Fruit fly (Drosophila melanogaster) whole organism, embryonic: ENCODE measurements around the gene Datp.

ENCODE experiments used
- Aef1 ChIP-seq: fragments of 200-800 bp; sonication (Bioruptor generic); IDR thresholded peaks from 3 replicates; pipeline ENCODE4 v1.3.6; 2022; ENCODE audit warnings: missing biosample characterization, missing genetic modification characterization
- Asciz ChIP-seq: fragments of 200-800 bp; sonication (Bioruptor generic); optimal IDR thresholded peaks from 2 replicates; lab custom pipeline; 2017; ENCODE audit warnings: missing biosample characterization, mild to moderate bottlenecking, missing genetic modification characterization, missing genetic modification reagents
- C15 ChIP-seq: fragments of 200-800 bp; sonication (Bioruptor generic); IDR thresholded peaks from 3 replicates; pipeline ENCODE4 v1.3.6; 2022; ENCODE audit warnings: missing biosample characterization, missing genetic modification characterization
- CG10543 ChIP-seq: fragments of 200-800 bp; sonication (Bioruptor generic); optimal IDR thresholded peaks from 3 replicates; lab custom pipeline; 2017; ENCODE audit warnings: missing biosample characterization, mild to moderate bottlenecking, missing genetic modification characterization, moderate library complexity
- CG12391 ChIP-seq: fragments of 200-800 bp; sonication (Bioruptor generic); optimal IDR thresholded peaks from 3 replicates; lab custom pipeline; 2018; ENCODE audit warnings: missing biosample characterization, mild to moderate bottlenecking, missing genetic modification characterization, moderate library complexity
- CG12659 ChIP-seq: fragments of 200-800 bp; sonication (Bioruptor generic); optimal IDR thresholded peaks from 3 replicates; lab custom pipeline; 2017; ENCODE audit warnings: mild to moderate bottlenecking, missing biosample characterization, missing genetic modification reagents, missing genetic modification characterization
- CG13123 ChIP-seq: fragments of 200-800 bp; sonication (Bioruptor generic); optimal IDR thresholded peaks from 2 replicates; lab custom pipeline; 2016; ENCODE audit warnings: missing biosample characterization, missing genetic modification characterization
- CG13287 ChIP-seq: fragments of 200-800 bp; sonication (Bioruptor generic); IDR thresholded peaks from 2 replicates; pipeline ENCODE4 v1.3.6; 2022; ENCODE audit warnings: missing biosample characterization, missing genetic modification characterization; ENCODE audit not compliant: partially characterized antibody
- CG14050 ChIP-seq: fragments of 200-800 bp; sonication (Bioruptor generic); IDR thresholded peaks from 3 replicates; pipeline ENCODE4 v1.3.6; 2022; ENCODE audit warnings: missing biosample characterization, missing genetic modification characterization
- CG14667 ChIP-seq: fragments of 200-800 bp; sonication (Bioruptor generic); IDR thresholded peaks from 2 replicates; pipeline ENCODE4 v1.3.6; 2022; ENCODE audit warnings: missing biosample characterization, missing genetic modification characterization
- CG15514 ChIP-seq: fragments of 200-800 bp; sonication (Bioruptor generic); optimal IDR thresholded peaks from 3 replicates; lab custom pipeline; 2017; ENCODE audit warnings: missing biosample characterization, missing genetic modification characterization, mild to moderate bottlenecking, moderate library complexity, missing genetic modification reagents
- CG17359 ChIP-seq: fragments of 200-800 bp; sonication (Bioruptor generic); optimal IDR thresholded peaks from 3 replicates; lab custom pipeline; 2018; ENCODE audit warnings: missing biosample characterization, mild to moderate bottlenecking, missing genetic modification characterization, moderate library complexity
- CG17385 ChIP-seq: fragments of 200-800 bp; sonication (Bioruptor generic); optimal IDR thresholded peaks from 3 replicates; lab custom pipeline; 2018; ENCODE audit warnings: missing biosample characterization, mild to moderate bottlenecking, missing genetic modification characterization
- CG18599 ChIP-seq: fragments of 200-800 bp; sonication (Bioruptor generic); optimal IDR thresholded peaks from 3 replicates; lab custom pipeline; 2017; ENCODE audit warnings: missing biosample characterization, missing genetic modification characterization, mild to moderate bottlenecking, moderate library complexity, missing genetic modification reagents
- CG30431 ChIP-seq: fragments of 200-800 bp; sonication (Bioruptor generic); optimal IDR thresholded peaks from 2 replicates; lab custom pipeline; 2017; ENCODE audit warnings: missing biosample characterization, missing genetic modification characterization
- CG32767 ChIP-seq: fragments of 200-800 bp; sonication (Bioruptor generic); IDR thresholded peaks from 2 replicates; pipeline ENCODE4 v1.3.6; 2022; ENCODE audit warnings: missing biosample characterization, missing genetic modification characterization
- CG3726 ChIP-seq: fragments of 200-800 bp; sonication (Bioruptor generic); IDR thresholded peaks from 3 replicates; pipeline ENCODE4, ENCODE4 v1.3.6; 2022; ENCODE audit warnings: missing biosample characterization, missing genetic modification characterization
- CG3847 ChIP-seq: fragments of 200-800 bp; sonication (Bioruptor generic); IDR thresholded peaks from 2 replicates; pipeline ENCODE4 v1.3.6; 2022; ENCODE audit warnings: missing biosample characterization, missing genetic modification characterization
- CG6689 ChIP-seq: fragments of 200-800 bp; sonication (Bioruptor generic); IDR thresholded peaks from 2 replicates; pipeline ENCODE4 v1.3.6; 2022; ENCODE audit warnings: missing biosample characterization, missing genetic modification characterization
- Chrac-16 ChIP-seq: fragments of 200-800 bp; sonication (Bioruptor generic); optimal IDR thresholded peaks from 3 replicates; lab custom pipeline; 2016; ENCODE audit warnings: missing biosample characterization, missing genetic modification characterization
- Drgx ChIP-seq: fragments of 200-800 bp; sonication (Bioruptor generic); IDR thresholded peaks from 2 replicates; pipeline ENCODE4 v1.3.6; 2022; ENCODE audit warnings: missing biosample characterization, missing genetic modification characterization
- Fer3 ChIP-seq: fragments of 200-800 bp; sonication (Bioruptor generic); optimal IDR thresholded peaks from 2 replicates; lab custom pipeline; 2018; ENCODE audit warnings: missing biosample characterization, mild to moderate bottlenecking, missing genetic modification characterization, moderate library complexity
- H15 ChIP-seq: fragments of 200-800 bp; sonication (Bioruptor generic); IDR thresholded peaks from 3 replicates; pipeline ENCODE4 v1.3.6; 2022; ENCODE audit warnings: missing biosample characterization, missing genetic modification characterization
- HmgD ChIP-seq: fragments of 200-800 bp; sonication (Bioruptor generic); optimal IDR thresholded peaks from 3 replicates; lab custom pipeline; 2016; ENCODE audit warnings: missing biosample characterization, missing genetic modification characterization
- MTF-1 ChIP-seq: fragments of 200-800 bp; sonication (Bioruptor generic); optimal IDR thresholded peaks from 2 replicates; lab custom pipeline; 2018; ENCODE audit warnings: missing biosample characterization, mild to moderate bottlenecking, missing genetic modification characterization, borderline replicate concordance
- Meics ChIP-seq: fragments of 200-800 bp; sonication (Bioruptor generic); optimal IDR thresholded peaks from 2 replicates; lab custom pipeline; 2017; ENCODE audit warnings: missing biosample characterization, mild to moderate bottlenecking, missing genetic modification characterization
- Mes4 ChIP-seq: fragments of 200-800 bp; sonication (Bioruptor generic); optimal IDR thresholded peaks from 2 replicates; lab custom pipeline; 2016; ENCODE audit warnings: missing biosample characterization, missing genetic modification characterization
- Mrtf ChIP-seq: fragments of 200-800 bp; sonication (Bioruptor generic); IDR thresholded peaks from 3 replicates; pipeline ENCODE4 v1.3.6; 2022; ENCODE audit warnings: missing biosample characterization, missing genetic modification characterization
- NFAT ChIP-seq: fragments of 200-800 bp; sonication (Bioruptor generic); IDR thresholded peaks from 2 replicates; pipeline ENCODE4 v1.3.6; 2022; ENCODE audit warnings: missing biosample characterization, missing genetic modification characterization
- Nf-YA ChIP-seq: fragments of 200-800 bp; sonication (Bioruptor generic); IDR thresholded peaks from 2 replicates; pipeline ENCODE4 v1.3.6; 2022; ENCODE audit warnings: missing biosample characterization, missing genetic modification characterization
- Taf1 ChIP-seq: fragments of 200-800 bp; sonication (Bioruptor generic); IDR thresholded peaks from 2 replicates; pipeline ENCODE4 v1.3.6; 2022; ENCODE audit warnings: missing biosample characterization, missing genetic modification characterization
- bcd ChIP-seq: fragments of 200-800 bp; sonication (Bioruptor generic); optimal IDR thresholded peaks from 2 replicates; lab custom pipeline; 2017; ENCODE audit warnings: missing biosample characterization, mild to moderate bottlenecking, missing genetic modification characterization
- cad ChIP-seq: fragments of >200 bp; optimal IDR thresholded peaks from 2 replicates; lab custom pipeline; 2017; ENCODE audit warnings: missing biosample characterization, missing genetic modification characterization
- crc ChIP-seq: fragments of 200-800 bp; sonication (Bioruptor generic); optimal IDR thresholded peaks from 2 replicates; lab custom pipeline; 2016; ENCODE audit warnings: missing biosample characterization, missing genetic modification characterization
- croc ChIP-seq: fragments of 200-800 bp; sonication (Bioruptor generic); conservative IDR thresholded peaks from 3 replicates; pipeline ENCODE4 v1.3.6; 2022; ENCODE audit warnings: missing biosample characterization, missing genetic modification characterization
- da ChIP-seq: fragments of 200-800 bp; sonication (Bioruptor generic); optimal IDR thresholded peaks from 2 replicates; lab custom pipeline; 2016; ENCODE audit warnings: missing biosample characterization, missing genetic modification characterization
- disco-r ChIP-seq: fragments of 200-800 bp; sonication (Bioruptor generic); optimal IDR thresholded peaks from 2 replicates; lab custom pipeline; 2016; ENCODE audit warnings: missing biosample characterization, missing genetic modification characterization
- fru ChIP-seq: fragments of >200 bp; optimal IDR thresholded peaks from 2 replicates; lab custom pipeline; 2017
- hkb ChIP-seq, 2 experiments: fragments of 200-800 bp in 1 of 2; fragments of >200 bp in 1 of 2; sonication (Bioruptor generic) in 1 of 2; IDR thresholded peaks in 1 of 2; optimal IDR thresholded peaks in 1 of 2; 2 replicates each; pipeline versions ENCODE4 v1.3.6 to Lab custom; 2017 to 2022; ENCODE audit warnings: missing biosample characterization in 1 of 2, missing genetic modification characterization in 1 of 2
- knrl ChIP-seq: fragments of 200-800 bp; sonication (Bioruptor generic); IDR thresholded peaks from 3 replicates; pipeline ENCODE4 v1.3.6; 2022; ENCODE audit warnings: missing biosample characterization, missing genetic modification characterization; ENCODE audit not compliant: partially characterized antibody
- nmo ChIP-seq: fragments of 200-800 bp; sonication (Bioruptor generic); optimal IDR thresholded peaks from 2 replicates; lab custom pipeline; 2018; ENCODE audit warnings: missing biosample characterization, mild to moderate bottlenecking, missing genetic modification characterization, moderate library complexity
- odd ChIP-seq: fragments of 200-800 bp; sonication (Bioruptor generic); optimal IDR thresholded peaks from 2 replicates; lab custom pipeline; 2017; ENCODE audit warnings: missing biosample characterization, mild to moderate bottlenecking, missing genetic modification characterization
- pan ChIP-seq, 4 experiments: fragments of >200 bp in 3 of 4; fragments of 200-800 bp in 1 of 4; sonication (Bioruptor generic) in 1 of 4; optimal IDR thresholded peaks in 3 of 4; IDR thresholded peaks in 1 of 4; 2 replicates each; pipeline versions ENCODE4 v1.3.6 to Lab custom; 2017 to 2022; ENCODE audit warnings: missing biosample characterization in 2 of 4, missing genetic modification characterization in 2 of 4, mixed read lengths in 1 of 4
- pita ChIP-seq: fragments of 200-800 bp; sonication (Bioruptor generic); optimal IDR thresholded peaks from 2 replicates; lab custom pipeline; 2017; ENCODE audit warnings: missing biosample characterization, mild to moderate bottlenecking, missing genetic modification characterization
- rib ChIP-seq: fragments of 200-800 bp; sonication (Bioruptor generic); IDR thresholded peaks from 2 replicates; pipeline ENCODE4 v1.3.6; 2022; ENCODE audit warnings: missing biosample characterization, missing genetic modification characterization
- scrt ChIP-seq: fragments of 200-800 bp; sonication (Bioruptor generic); optimal IDR thresholded peaks from 2 replicates; lab custom pipeline; 2018; ENCODE audit warnings: missing biosample characterization, mild to moderate bottlenecking, missing genetic modification characterization, moderate library complexity
- sens ChIP-seq: fragments of 200-800 bp; sonication (Bioruptor generic); peaks from one replicate; lab custom pipeline; 2016; ENCODE audit warnings: missing biosample characterization, missing genetic modification characterization
- ttk ChIP-seq: fragments of 200-800 bp; sonication (Bioruptor generic); IDR thresholded peaks from 2 replicates; pipeline ENCODE4 v2.1.2; 2022; ENCODE audit warnings: missing biosample characterization, missing genetic modification characterization

Gene Datp

DNA sequence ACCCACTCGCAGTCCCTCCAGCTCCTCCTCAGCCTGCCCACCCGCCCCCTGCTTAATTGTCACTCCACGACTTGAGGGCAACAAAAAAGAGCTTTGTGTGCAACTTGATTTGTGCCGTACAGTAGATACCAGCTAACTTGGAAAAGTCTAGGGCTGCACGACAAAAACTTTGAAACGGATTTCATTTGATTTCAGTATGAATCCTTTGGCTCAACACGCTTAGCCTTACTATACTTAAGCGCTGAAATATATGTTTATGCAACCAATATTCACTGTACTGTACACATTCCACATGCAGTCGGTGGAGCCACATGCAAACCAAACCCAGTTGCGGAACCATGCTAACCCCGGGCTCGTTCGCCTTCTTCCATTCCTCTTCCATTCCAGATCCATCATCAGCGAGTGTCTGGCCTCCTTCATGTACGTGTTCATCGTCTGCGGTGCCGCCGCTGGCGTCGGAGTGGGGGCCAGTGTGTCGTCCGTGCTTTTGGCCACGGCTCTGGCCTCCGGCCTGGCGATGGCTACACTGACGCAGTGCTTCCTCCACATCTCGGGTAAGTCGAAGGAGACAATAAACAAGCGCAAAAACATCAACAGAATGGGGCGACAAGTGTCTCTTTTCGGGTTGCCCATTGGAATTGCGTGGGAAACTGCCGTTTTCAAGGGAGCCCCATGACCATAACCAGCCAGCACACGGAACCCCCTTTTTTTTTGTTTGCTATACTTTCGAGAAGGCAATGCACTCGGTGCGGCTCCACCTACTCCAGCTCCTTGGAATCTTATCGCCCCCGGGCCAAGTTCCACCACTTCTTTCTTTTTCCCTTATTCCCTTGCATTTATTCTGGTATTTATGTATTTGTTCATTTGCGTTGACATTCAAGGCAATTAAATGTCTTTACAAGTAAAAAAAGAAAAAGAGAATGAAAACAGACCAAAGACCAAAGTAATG, 48.1 kb upstream of the Datp start (continued):
- no peak for TF ChIP-seq knrl
- TF ChIP-seq Asciz (GFP tag; lab: Kevin White, UChicago) = peak; percentile 43
- TF ChIP-seq CG13123 (GFP tag; lab: Kevin White, UChicago) = no peak
- TF ChIP-seq crc = no peak
- no peak for TF ChIP-seq NFAT
- peak; percentile 29 for TF ChIP-seq CG18599 (GFP tag; lab: Kevin White, UChicago)
- peak; percentile 76 for TF ChIP-seq nmo
- no peak for TF ChIP-seq MTF-1 (GFP tag; lab: Kevin White, UChicago)
- TF ChIP-seq Mrtf = peak; percentile 37; the same call in 1 of the 3 replicates
- peak; percentile 68 for TF ChIP-seq croc (GFP tag; lab: Robert Waterston, UW)
- peak; percentile 72 for TF ChIP-seq CG17359
- peak; percentile 11 for TF ChIP-seq CG30431 (GFP tag; lab: Kevin White, UChicago)
- TF ChIP-seq Nf-YA (GFP tag; lab: Robert Waterston, UW) = no peak
- TF ChIP-seq CG3726 (GFP tag; lab: Robert Waterston, UW) = peak; percentile 57; the same call in 1 of the 3 replicates
- TF ChIP-seq Fer3 = peak; percentile 18
- TF ChIP-seq cad (GFP tag; lab: Kevin White, UChicago) = no peak
- no peak for TF ChIP-seq disco-r
- no peak for TF ChIP-seq rib (GFP tag; lab: Robert Waterston, UW)
- peak; percentile 82 for TF ChIP-seq ttk (GFP tag; lab: Robert Waterston, UW)
- peak; percentile 37; the same call in 1 of the 3 replicates for TF ChIP-seq Aef1 (GFP tag; lab: Robert Waterston, UW)
- TF ChIP-seq Drgx (GFP tag; lab: Robert Waterston, UW) = peak; percentile 94
- TF ChIP-seq CG12659 = no peak
- peak; percentile 65 for TF ChIP-seq CG14667
- TF ChIP-seq hkb (optimal IDR thresholded peaks at IDR 0.05; lab: Kevin White, UChicago) = no peak
- TF ChIP-seq hkb (GFP tag; IDR thresholded peaks at IDR 0.05; lab: Robert Waterston, UW) = peak; percentile 63
- TF ChIP-seq CG12391 = peak; percentile 48
- TF ChIP-seq CG10543 (GFP tag; lab: Kevin White, UChicago) = no peak
- TF ChIP-seq bcd = peak; percentile 47
- no peak for TF ChIP-seq scrt (GFP tag; lab: Kevin White, UChicago)
- no peak for TF ChIP-seq da (GFP tag; lab: Kevin White, UChicago)
- no peak for TF ChIP-seq pan (optimal IDR thresholded peaks at IDR 0.05; lab: Kevin White, UChicago)
- TF ChIP-seq pan (GFP tag; optimal IDR thresholded peaks at IDR 0.05 in 1 of 2, IDR thresholded peaks at IDR 0.05 in 1 of 2) = peak in 1 of 2 experiments; percentile 69
- TF ChIP-seq odd (GFP tag; lab: Kevin White, UChicago) = no peak
- TF ChIP-seq CG17385 = peak; percentile 28
- TF ChIP-seq CG3847 (GFP tag; lab: Robert Waterston, UW) = peak; percentile 32; the same call in 1 of the 2 replicates
- peak; percentile 76 for TF ChIP-seq H15 (GFP tag; lab: Robert Waterston, UW)
- no peak for TF ChIP-seq HmgD (GFP tag; lab: Kevin White, UChicago)
- no peak for TF ChIP-seq pita (GFP tag; lab: Kevin White, UChicago)
- TF ChIP-seq Mes4 (GFP tag; lab: Kevin White, UChicago) = peak; percentile 20
- TF ChIP-seq CG14050 = peak; percentile 30; the same call in 1 of the 3 replicates
- TF ChIP-seq CG13287 = no peak
- TF ChIP-seq sens = peak; percentile 94
- no peak for TF ChIP-seq C15 (GFP tag; lab: Robert Waterston, UW)
- TF ChIP-seq CG15514 (GFP tag; lab: Kevin White, UChicago) = no peak
- no peak for TF ChIP-seq Taf1 (GFP tag; lab: Robert Waterston, UW)
- peak; percentile 41 for TF ChIP-seq Chrac-16 (GFP tag; lab: Kevin White, UChicago)
- TF ChIP-seq Meics (GFP tag; lab: Kevin White, UChicago) = no peak
- TF ChIP-seq fru (lab: Kevin White, UChicago) = no peak
- TF ChIP-seq CG6689 (GFP tag; lab: Robert Waterston, UW) = peak; percentile 67
- no peak; the same call in 1 of the 2 replicates for TF ChIP-seq CG32767 (GFP tag; lab: Robert Waterston, UW)
